Worm (Caenorhabditis elegans) whole organism, midembryonic: ENCODE results near the gene C02F5.10.

Experiments
- T22C8.4 ChIP-seq: fragments of 200-800 bp; sonication (Bioruptor generic); IDR thresholded peaks from 2 replicates; pipeline ENCODE4 v1.3.6; 2022; ENCODE audit warnings: missing genetic modification characterization, missing compliant biosample characterization
- klf-2 ChIP-seq: fragments of 200-800 bp; sonication (Bioruptor generic); conservative IDR thresholded peaks from 2 replicates; pipeline ENCODE4 v1.3.6; 2022; ENCODE audit warnings: missing genetic modification reagents, missing genetic modification characterization, missing compliant biosample characterization
- ref-1 ChIP-seq: fragments of 200-800 bp; sonication (Bioruptor generic); conservative IDR thresholded peaks from 2 replicates; pipeline ENCODE4 v1.3.6; 2022; ENCODE audit warnings: missing genetic modification reagents, missing genetic modification characterization, missing compliant biosample characterization
- ztf-23 ChIP-seq: fragments of 200-800 bp; sonication (Bioruptor generic); IDR thresholded peaks from 2 replicates; pipeline ENCODE4 v1.3.6; 2022; ENCODE audit warnings: missing genetic modification reagents, missing genetic modification characterization, missing compliant biosample characterization
- ztf-29 ChIP-seq: fragments of 200-800 bp; sonication (Bioruptor generic); IDR thresholded peaks from 2 replicates; pipeline ENCODE4 v1.3.6; 2022; ENCODE audit warnings: missing genetic modification reagents, missing genetic modification characterization, missing compliant biosample characterization

DNA sequence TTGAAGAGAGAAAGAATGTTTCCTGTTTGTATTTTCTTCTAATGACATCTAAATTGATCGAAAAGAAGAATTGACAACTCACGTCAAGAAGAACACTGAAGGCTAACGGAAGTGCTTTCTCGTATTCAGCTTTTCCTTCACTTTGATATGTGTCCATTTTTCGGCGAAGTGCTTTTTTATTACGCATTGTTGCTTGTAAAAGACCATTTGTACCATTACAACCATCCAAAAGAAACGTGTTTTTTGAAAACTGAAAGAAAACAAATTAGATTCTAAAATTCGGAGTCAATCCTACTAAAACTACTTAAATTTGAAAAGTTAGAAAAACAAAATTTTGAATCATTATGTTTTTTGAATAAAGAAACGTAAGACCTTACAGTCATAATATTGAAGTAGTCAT, 50.2 kb downstream of the C02F5.10 start:
- no peak for TF ChIP-seq klf-2 (GFP tag; lab: Robert Waterston, UW)
- no peak for TF ChIP-seq ref-1 (GFP tag; lab: Robert Waterston, UW)
- no peak for TF ChIP-seq ztf-23
- no peak for TF ChIP-seq T22C8.4
- TF ChIP-seq ztf-29 (GFP tag; lab: Robert Waterston, UW): no peak
